Worm (Caenorhabditis elegans): ENCODE measurements around the gene Y19D10B.8.
A peak's percentile ranks its signal among the peaks of the same experiment; 100 is the strongest.

Y19D10B.8 gene

DNA sequence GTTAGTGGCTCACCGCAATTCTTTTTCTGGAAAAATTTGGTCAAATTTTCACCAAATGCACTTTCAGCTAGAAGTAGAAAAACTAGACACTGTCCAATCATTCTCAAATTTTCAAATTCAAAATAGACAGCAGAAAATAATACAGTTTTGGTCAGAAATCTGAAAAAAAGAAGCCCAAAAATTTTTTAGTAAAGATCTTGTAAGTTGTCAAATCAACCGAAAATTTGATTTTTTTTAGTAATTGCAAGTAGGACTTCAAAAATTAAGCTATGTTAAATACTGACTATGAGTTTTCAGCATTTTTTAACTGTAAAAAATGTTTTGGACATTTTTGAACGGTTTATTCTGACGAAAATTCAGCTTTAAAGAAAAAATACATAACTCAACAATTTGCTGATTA, at the start of gene Y19D10B.8:
TSS of gene Y19D10B.8 (minus strand) at position 101 of the 400 bp plus-strand sequence.
- TF ChIP-seq Y53G8AR.9 (GFP tag; conservative IDR thresholded peaks at IDR 0.05) (no peak), F10E7.11 (tag; optimal IDR thresholded peaks at IDR 0.05) (no peak), F52B5.7 (tag; optimal IDR thresholded peaks at IDR 0.05) (no peak), attf-3 (GFP tag; conservative IDR thresholded peaks at IDR 0.05) (no peak), ztf-6 (GFP tag; IDR thresholded peaks at IDR 0.05) (no peak), tlf-1 (GFP tag; optimal IDR thresholded peaks at IDR 0.05) (no peak), B0035.1 (tag; optimal IDR thresholded peaks at IDR 0.05) (no peak), hsf-1 (GFP tag; IDR thresholded peaks at IDR 0.05) (no peak), atf-7 (tag; optimal IDR thresholded peaks at IDR 0.05) (no peak), dpl-1 (GFP tag; optimal IDR thresholded peaks at IDR 0.05) (no peak), egl-44 (GFP tag; IDR thresholded peaks at IDR 0.05) (no peak), ceh-91 (GFP tag; IDR thresholded peaks at IDR 0.05) (no peak), F57A8.1 (GFP tag; optimal IDR thresholded peaks at IDR 0.05) (no peak), rpc-1 (optimal IDR thresholded peaks at IDR 0.05) (no peak), rpc-1 (tag; optimal IDR thresholded peaks at IDR 0.05) (no peak), F37B4.10 (GFP tag; IDR thresholded peaks at IDR 0.05) (no peak), lin-35 (GFP tag; optimal IDR thresholded peaks at IDR 0.05) (no peak), ceh-27 (GFP tag; optimal IDR thresholded peaks at IDR 0.05) (no peak), repo-1 (tag; optimal IDR thresholded peaks at IDR 0.05) (no peak), nfya-2 (GFP tag; IDR thresholded peaks at IDR 0.05) (no peak)

DNA sequence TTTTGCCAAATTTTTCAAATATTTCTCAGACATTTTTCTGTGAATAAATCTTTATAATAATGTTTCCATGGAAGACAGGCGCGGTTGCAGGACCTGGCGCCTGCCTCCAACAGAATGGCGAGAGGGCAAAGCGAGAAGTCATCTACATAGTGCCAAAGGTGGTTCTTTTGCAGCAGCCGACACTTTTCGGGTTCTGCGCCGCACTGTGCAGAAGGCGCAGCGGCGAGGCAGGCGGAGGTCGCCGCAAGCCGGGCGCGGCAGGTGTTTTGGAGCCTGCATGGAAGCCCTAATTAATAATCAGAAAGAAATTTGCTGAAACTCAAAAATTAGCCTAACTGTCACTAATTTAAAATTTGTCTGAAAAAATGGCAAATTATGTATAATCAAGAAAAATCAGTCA, 42.8 kb upstream of the Y19D10B.8 start:
- TF ChIP-seq snpc-4 (GFP tag; optimal IDR thresholded peaks at IDR 0.05) (no peak), snpc-4 (tag; optimal IDR thresholded peaks at IDR 0.05) (peak in 2 of 4 experiments; percentile 11 to 69), C17E4.6 (GFP tag; IDR thresholded peaks at IDR 0.05) (no peak), dpff-1 (tag; optimal IDR thresholded peaks at IDR 0.05) (no peak), dpl-1 (GFP tag; optimal IDR thresholded peaks at IDR 0.05) (no peak), F37B4.10 (GFP tag; IDR thresholded peaks at IDR 0.05) (no peak), egrh-3 (GFP tag; IDR thresholded peaks at IDR 0.05) (peak; percentile 82; the same call in 1 of the 2 replicates), lin-54 (GFP tag; optimal IDR thresholded peaks at IDR 0.05) (no peak), K12H6.12 (tag; optimal IDR thresholded peaks at IDR 0.05) (no peak), let-526 (GFP tag; IDR thresholded peaks at IDR 0.05) (no peak), somi-1 (GFP tag; optimal IDR thresholded peaks at IDR 0.05) (no peak), F49E8.2 (tag; optimal IDR thresholded peaks at IDR 0.05; ENCODE audit: insufficient read depth) (no peak), lag-1 (GFP tag; IDR thresholded peaks at IDR 0.05) (no peak), Y53G8AR.9 (GFP tag; conservative IDR thresholded peaks at IDR 0.05) (no peak), hlh-26 (GFP tag; conservative IDR thresholded peaks at IDR 0.05) (no peak), tbx-9 (tag; optimal IDR thresholded peaks at IDR 0.05; ENCODE audit: borderline replicate concordance) (no peak), zfh-2 (GFP tag; conservative IDR thresholded peaks at IDR 0.05) (peak; percentile 92), F57C9.4 (tag; optimal IDR thresholded peaks at IDR 0.05) (no peak), ceh-100 (GFP tag; IDR thresholded peaks at IDR 0.05) (no peak)

DNA sequence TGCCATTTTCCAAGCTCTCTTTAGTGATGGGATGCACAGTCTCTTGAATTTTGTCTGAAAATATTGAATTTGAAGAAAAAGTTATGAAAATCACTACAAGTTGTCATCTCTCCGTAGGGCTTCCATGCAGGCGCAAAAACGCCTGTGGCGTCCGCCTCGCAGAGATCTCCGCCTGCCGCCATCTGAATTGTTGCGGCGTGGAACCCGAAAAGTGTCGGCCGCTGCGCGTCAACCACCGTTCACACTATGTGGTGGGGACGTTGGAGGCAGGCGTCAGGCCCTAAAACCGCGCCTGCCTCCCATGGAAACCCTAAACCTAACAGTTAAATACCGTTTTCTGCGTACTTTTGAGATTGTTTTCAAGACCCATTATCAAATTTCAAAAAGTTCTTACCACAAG, 41.3 kb upstream of the Y19D10B.8 start:
- no peak for TF ChIP-seq rpc-1 (optimal IDR thresholded peaks at IDR 0.05)
- no peak for TF ChIP-seq rpc-1 (tag; optimal IDR thresholded peaks at IDR 0.05)
- no peak for TF ChIP-seq him-1 (tag; optimal IDR thresholded peaks at IDR 0.05)
- TF ChIP-seq chd-7 (tag; optimal IDR thresholded peaks at IDR 0.05), result no peak
- TF ChIP-seq Y56A3A.18 (GFP tag; IDR thresholded peaks at IDR 0.05), result no peak
- no peak for TF ChIP-seq mcd-1 (GFP tag; IDR thresholded peaks at IDR 0.05)
- TF ChIP-seq pbrm-1 (GFP tag; IDR thresholded peaks at IDR 0.05), result no peak
- no peak for TF ChIP-seq mel-28 (tag; optimal IDR thresholded peaks at IDR 0.05; ENCODE audit: borderline replicate concordance)
- no peak for TF ChIP-seq snpc-4 (GFP tag; optimal IDR thresholded peaks at IDR 0.05)
- TF ChIP-seq snpc-4 (tag; optimal IDR thresholded peaks at IDR 0.05), result peak in 1 of 4 experiments; percentile 3
- TF ChIP-seq let-607 (tag; optimal IDR thresholded peaks at IDR 0.05), result no peak
- peak; percentile 78 for TF ChIP-seq zfh-2 (GFP tag; conservative IDR thresholded peaks at IDR 0.05)
- no peak for TF ChIP-seq ztf-26 (tag; optimal IDR thresholded peaks at IDR 0.05)
- TF ChIP-seq hlh-12 (tag; optimal IDR thresholded peaks at IDR 0.05), result no peak
- no peak for TF ChIP-seq nhr-90 (tag; optimal IDR thresholded peaks at IDR 0.05)
- no peak for TF ChIP-seq xnd-1 (tag; optimal IDR thresholded peaks at IDR 0.05)
- no peak for TF ChIP-seq tbx-9 (tag; optimal IDR thresholded peaks at IDR 0.05; ENCODE audit: borderline replicate concordance)
- TF ChIP-seq cebp-2 (GFP tag; IDR thresholded peaks at IDR 0.05), result no peak
